Worm (Caenorhabditis elegans): ENCODE data around the gene F17C11.26.

The F17C11.26 gene

ce11 chrV:10897172-10897571 lies 44.1 kb upstream of the F17C11.26 start (continued):
- 0 out of 2 replicates have a peak, but pooled peaks have one; percentile 79 for TF ChIP-seq tag-97 (GFP tag; IDR thresholded peaks at IDR 0.05)
- TF ChIP-seq ceh-44 (GFP tag; IDR thresholded peaks at IDR 0.05), result peak; percentile 88
- peak in 1 of 2 experiments; percentile 99 for TF ChIP-seq unc-62 (GFP tag; optimal IDR thresholded peaks at IDR 0.05 in 1 of 2)
- peak; percentile 80 for TF ChIP-seq unc-62 (tag; optimal IDR thresholded peaks at IDR 0.05)
- peak; percentile 67 for TF ChIP-seq Y5F2A.4 (GFP tag; optimal IDR thresholded peaks at IDR 0.05)
- peak; percentile 93 for TF ChIP-seq F10B5.3 (tag; optimal IDR thresholded peaks at IDR 0.05)
- peak; percentile 93 to 98 for TF ChIP-seq lsy-2 (tag; optimal IDR thresholded peaks at IDR 0.05)
- peak; percentile 66 for TF ChIP-seq ces-1 (GFP tag; optimal IDR thresholded peaks at IDR 0.05)
- TF ChIP-seq mdl-1 (tag; optimal IDR thresholded peaks at IDR 0.05), result peak; percentile 68 to 85
- TF ChIP-seq Y48G9A.11 (GFP tag; IDR thresholded peaks at IDR 0.05), result peak; percentile 93
- TF ChIP-seq skn-1 (tag; optimal IDR thresholded peaks at IDR 0.05), result peak; percentile 74
- TF ChIP-seq lin-38 (GFP tag; IDR thresholded peaks at IDR 0.05), result peak; percentile 98
- peak; percentile 12 for TF ChIP-seq egl-27 (tag; optimal IDR thresholded peaks at IDR 0.05)
- TF ChIP-seq ceh-20 (GFP tag; IDR thresholded peaks at IDR 0.05), result peak; percentile 99
- peak; percentile 70 for TF ChIP-seq nhr-76 (tag; optimal IDR thresholded peaks at IDR 0.05)
- TF ChIP-seq ztf-11 (tag; optimal IDR thresholded peaks at IDR 0.05), result peak; percentile 22
- TF ChIP-seq nhr-11 (tag; optimal IDR thresholded peaks at IDR 0.05), result peak; percentile 98
- TF ChIP-seq cey-2 (tag; optimal IDR thresholded peaks at IDR 0.05; ENCODE audit: borderline replicate concordance, insufficient read depth), result peak; percentile 23
- TF ChIP-seq arid-1 (GFP tag; conservative IDR thresholded peaks at IDR 0.05), result peak; percentile 96
- TF ChIP-seq daf-8 (GFP tag; IDR thresholded peaks at IDR 0.05), result no peak
- TF ChIP-seq mdt-29 (GFP tag; IDR thresholded peaks at IDR 0.05), result peak; percentile 97
- TF ChIP-seq zip-2 (tag; optimal IDR thresholded peaks at IDR 0.05), result peak; percentile 91
- peak; percentile 98 for TF ChIP-seq nhr-102 (tag; optimal IDR thresholded peaks at IDR 0.05)
- peak; percentile 100 for TF ChIP-seq aha-1 (tag)
- peak; percentile 39 for TF ChIP-seq attf-4 (tag; optimal IDR thresholded peaks at IDR 0.05)
- peak; percentile 94 for TF ChIP-seq spr-3 (GFP tag; optimal IDR thresholded peaks at IDR 0.05)
- TF ChIP-seq rbr-2 (tag; optimal IDR thresholded peaks at IDR 0.05), result peak; percentile 98
- no peak for TF ChIP-seq dmd-8 (GFP tag; IDR thresholded peaks at IDR 0.05)
- TF ChIP-seq unc-39 (tag; optimal IDR thresholded peaks at IDR 0.05), result peak; percentile 13
- TF ChIP-seq F44E2.7 (GFP tag; IDR thresholded peaks at IDR 0.05), result 0 out of 2 replicates have a peak, but pooled peaks have one; percentile 35
- TF ChIP-seq daf-16 (GFP tag; optimal IDR thresholded peaks at IDR 0.05), result peak; percentile 93 to 95
- TF ChIP-seq daf-16 (tag; optimal IDR thresholded peaks at IDR 0.05), result peak; percentile 81
- TF ChIP-seq hlh-11 (tag; optimal IDR thresholded peaks at IDR 0.05), result peak; percentile 99
- TF ChIP-seq duxl-1 (tag; optimal IDR thresholded peaks at IDR 0.05; ENCODE audit: poor library complexity), result peak; percentile 96
- TF ChIP-seq mxl-2 (GFP tag; conservative IDR thresholded peaks at IDR 0.05), result peak; percentile 83
- peak; percentile 67 to 94 for TF ChIP-seq hif-1 (tag; optimal IDR thresholded peaks at IDR 0.05)

ce11 chrV:10898107-10898506 lies 43.1 kb upstream of the F17C11.26 start, which contains the start of gene F32D8.7:
Gene F32D8.7 (plus strand): TSS chrV:10898435.
- no peak for TF ChIP-seq nhr-6 (tag; optimal IDR thresholded peaks at IDR 0.05)
- peak; percentile 81 for TF ChIP-seq aha-1 (tag)
- TF ChIP-seq nhr-28 (tag; optimal IDR thresholded peaks at IDR 0.05), result peak; percentile 10
- TF ChIP-seq hlh-11 (tag; optimal IDR thresholded peaks at IDR 0.05), result no peak
- TF ChIP-seq unc-62 (GFP tag; optimal IDR thresholded peaks at IDR 0.05 in 1 of 2), result peak in 1 of 2 experiments; percentile 90
- TF ChIP-seq unc-62 (tag; optimal IDR thresholded peaks at IDR 0.05), result no peak
- TF ChIP-seq ZK546.5 (tag; optimal IDR thresholded peaks at IDR 0.05), result no peak
- no peak for TF ChIP-seq ceh-44 (GFP tag; IDR thresholded peaks at IDR 0.05)
- no peak for TF ChIP-seq skn-1 (tag; optimal IDR thresholded peaks at IDR 0.05)
- TF ChIP-seq daf-19 (GFP tag; conservative IDR thresholded peaks at IDR 0.05), result no peak

Data from whole organism, L4 larva.